Worm (Caenorhabditis elegans) whole organism, late embryonic: ENCODE measurements around the gene phf-32.

Experiments used
- T23F11.4 ChIP-seq: fragments of 200-800 bp; sonication (Bioruptor generic); optimal IDR thresholded peaks from 2 replicates; lab custom pipeline; 2018; ENCODE audit warnings: mild to moderate bottlenecking, missing genetic modification characterization, missing compliant biosample characterization
- ceh-9 ChIP-seq: sonication (generic microtip); optimal IDR thresholded peaks from 2 replicates; lab custom pipeline; 2016; ENCODE audit warnings: mild to moderate bottlenecking, missing genetic modification characterization, inconsistent platforms, missing compliant biosample characterization
- dve-1 ChIP-seq: sonication (generic microtip); optimal IDR thresholded peaks from 2 replicates; lab custom pipeline; 2017; ENCODE audit warnings: antibody characterized with exemption, mild to moderate bottlenecking, missing genetic modification characterization, missing compliant biosample characterization
- fax-1 ChIP-seq: sonication (generic microtip); optimal IDR thresholded peaks from 2 replicates; lab custom pipeline; 2016; ENCODE audit warnings: missing genotype, missing genetic modification characterization, missing compliant biosample characterization
- fkh-10 ChIP-seq: fragments of 150-350 bp; optimal IDR thresholded peaks from 2 replicates; lab custom pipeline; 2014; ENCODE audit warnings: missing biosample characterization, missing genetic modification reagents, missing genetic modification characterization
- hlh-15 ChIP-seq: sonication (generic microtip); optimal IDR thresholded peaks from 2 replicates; lab custom pipeline; 2016; ENCODE audit warnings: missing genetic modification characterization, missing compliant biosample characterization
- lim-6 ChIP-seq: sonication (generic microtip); optimal IDR thresholded peaks from 2 replicates; lab custom pipeline; 2016; ENCODE audit warnings: missing genetic modification characterization, missing compliant biosample characterization
- odd-2 ChIP-seq: sonication (generic microtip); optimal IDR thresholded peaks from 2 replicates; lab custom pipeline; 2017; ENCODE audit warnings: antibody characterized with exemption, mild to moderate bottlenecking, missing genetic modification characterization, missing compliant biosample characterization
- ref-2 ChIP-seq: sonication (generic microtip); optimal IDR thresholded peaks from 2 replicates; lab custom pipeline; 2016; ENCODE audit warnings: missing genetic modification characterization, missing compliant biosample characterization
- tbx-7 ChIP-seq: sonication (generic microtip); optimal IDR thresholded peaks from 2 replicates; lab custom pipeline; 2016; ENCODE audit warnings: missing genotype, missing genetic modification characterization, missing compliant biosample characterization
- unc-55 ChIP-seq: sonication (generic microtip); optimal IDR thresholded peaks from 2 replicates; lab custom pipeline; 2017; ENCODE audit warnings: missing biosample characterization, missing genetic modification reagents, missing genetic modification characterization

phf-32 gene

ce11 chrX:12357127-12357526 lies 50.5 kb downstream of the phf-32 start, which contains the start of gene nspc-13:
TSS of gene nspc-13 (plus strand) at chrX:12357427.
- no peak for TF ChIP-seq T23F11.4 (GFP tag; lab: Kevin White, UChicago)
- no peak for TF ChIP-seq ref-2 (tag; lab: Kevin White, UChicago)
- no peak for TF ChIP-seq lim-6 (tag; lab: Kevin White, UChicago)
- no peak for TF ChIP-seq tbx-7 (tag; lab: Kevin White, UChicago)
- TF ChIP-seq dve-1 (tag; lab: Kevin White, UChicago) = no peak
- no peak for TF ChIP-seq fax-1 (tag; lab: Kevin White, UChicago)
- TF ChIP-seq odd-2 = no peak
- no peak for TF ChIP-seq hlh-15 (tag; lab: Kevin White, UChicago)
- no peak for TF ChIP-seq fkh-10 (GFP tag; lab: Kevin White, UChicago)
- TF ChIP-seq unc-55 (GFP tag; lab: Kevin White, UChicago) = no peak
- no peak for TF ChIP-seq ceh-9 (tag; lab: Kevin White, UChicago)
